Worm (Caenorhabditis elegans) whole organism, L3 larva: ENCODE results near the gene mlp-1.

Experiments
- R02D3.7 ChIP-seq: fragments of 150-350 bp; optimal IDR thresholded peaks from 2 replicates; lab custom pipeline; 2014; ENCODE audit warnings: missing biosample characterization, missing genetic modification characterization
- ZK546.5 ChIP-seq: sonication (generic microtip); optimal IDR thresholded peaks from 2 replicates; lab custom pipeline; 2017; ENCODE audit warnings: missing biosample characterization, missing genetic modification characterization
- ama-1 ChIP-seq: fragments of 150-350 bp; optimal IDR thresholded peaks from 2 replicates; lab custom pipeline; 2018
- ceh-16 ChIP-seq: sonication (generic microtip); optimal IDR thresholded peaks from 2 replicates; lab custom pipeline; 2017; ENCODE audit warnings: missing biosample characterization, missing genetic modification characterization
- ceh-28 ChIP-seq: fragments of 150-350 bp; optimal IDR thresholded peaks from 2 replicates; lab custom pipeline; 2014; ENCODE audit warnings: missing biosample characterization, missing genetic modification reagents, missing genetic modification characterization
- ceh-82 ChIP-seq: fragments of 150-350 bp; optimal IDR thresholded peaks from 2 replicates; lab custom pipeline; 2014; ENCODE audit warnings: missing biosample characterization, missing genetic modification characterization
- ceh-9 ChIP-seq: sonication (generic microtip); optimal IDR thresholded peaks from 2 replicates; lab custom pipeline; 2018; ENCODE audit warnings: missing biosample characterization, missing genetic modification characterization
- daf-12 ChIP-seq: fragments of 150-350 bp; optimal IDR thresholded peaks from 2 replicates; lab custom pipeline; 2014; ENCODE audit warnings: missing biosample characterization, missing genetic modification reagents, missing genetic modification characterization
- egl-27 ChIP-seq: sonication (generic microtip); optimal IDR thresholded peaks from 4 replicates; lab custom pipeline; 2017; ENCODE audit warnings: missing biosample characterization, missing genetic modification reagents, missing genetic modification characterization
- egl-5 ChIP-seq: fragments of 150-350 bp; optimal IDR thresholded peaks from 2 replicates; lab custom pipeline; 2017; ENCODE audit warnings: missing biosample characterization, missing genetic modification reagents, missing genetic modification characterization, inconsistent platforms
- elt-1 ChIP-seq: fragments of 150-350 bp; optimal IDR thresholded peaks from 2 replicates; lab custom pipeline; 2014; ENCODE audit warnings: missing biosample characterization, missing genetic modification characterization
- elt-2 ChIP-seq: sonication (generic microtip); optimal IDR thresholded peaks from 2 replicates; lab custom pipeline; 2016; ENCODE audit warnings: missing genetic modification reagents, mild to moderate bottlenecking, missing genetic modification characterization, missing compliant biosample characterization
- elt-3 ChIP-seq, 3 experiments: fragments of 150-350 bp in 1 of 3; sonication (generic microtip) in 2 of 3; optimal IDR thresholded peaks; 2 replicates in 2 of 3; 4 replicates in 1 of 3; lab custom pipeline; 2014 to 2017; ENCODE audit warnings: missing biosample characterization in 3 of 3, missing genetic modification characterization in 3 of 3
- eor-1 ChIP-seq, 2 experiments: fragments of 150-350 bp; optimal IDR thresholded peaks; 2 replicates each; lab custom pipeline; 2014 to 2018; ENCODE audit warnings: missing biosample characterization in 2 of 2, missing genetic modification characterization in 2 of 2
- fkh-2 ChIP-seq: fragments of 150-350 bp; optimal IDR thresholded peaks from 2 replicates; lab custom pipeline; 2014; ENCODE audit warnings: missing biosample characterization, missing genetic modification reagents, missing genetic modification characterization
- fos-1 ChIP-seq: fragments of 150-350 bp; optimal IDR thresholded peaks from 2 replicates; lab custom pipeline; 2014; ENCODE audit warnings: missing biosample characterization, missing genetic modification characterization
- hmg-11 ChIP-seq: sonication (generic microtip); optimal IDR thresholded peaks from 2 replicates; lab custom pipeline; 2016; ENCODE audit warnings: missing genetic modification characterization, missing compliant biosample characterization
- jun-1 ChIP-seq: fragments of 150-350 bp; optimal IDR thresholded peaks from 2 replicates; lab custom pipeline; 2014; ENCODE audit warnings: missing biosample characterization, missing genetic modification reagents, missing genetic modification characterization
- lin-15B ChIP-seq: fragments of 150-350 bp; optimal IDR thresholded peaks from 2 replicates; lab custom pipeline; 2014; ENCODE audit warnings: missing biosample characterization, missing genetic modification characterization
- lin-39 ChIP-seq: fragments of 150-350 bp; optimal IDR thresholded peaks from 2 replicates; lab custom pipeline; 2018; ENCODE audit warnings: missing biosample characterization, missing genetic modification reagents, missing genetic modification characterization
- lsy-12 ChIP-seq: sonication (generic microtip); optimal IDR thresholded peaks from 2 replicates; lab custom pipeline; 2016; ENCODE audit warnings: mild to moderate bottlenecking, missing genetic modification characterization, missing compliant biosample characterization
- mdl-1 ChIP-seq: fragments of 150-350 bp; optimal IDR thresholded peaks from 2 replicates; lab custom pipeline; 2014; ENCODE audit warnings: missing biosample characterization, missing genetic modification characterization
- mml-1 ChIP-seq: fragments of 150-350 bp; sonication (generic microtip); optimal IDR thresholded peaks from 3 replicates; lab custom pipeline; 2014; ENCODE audit warnings: missing biosample characterization, missing genetic modification characterization
- nfya-1 ChIP-seq: sonication (generic microtip); optimal IDR thresholded peaks from 2 replicates; lab custom pipeline; 2017; ENCODE audit warnings: missing genetic modification characterization, mild to moderate bottlenecking, missing compliant biosample characterization, antibody characterized with exemption, moderate library complexity; ENCODE audit not compliant: insufficient read depth
- nhr-12 ChIP-seq: fragments of 150-350 bp; optimal IDR thresholded peaks from 2 replicates; lab custom pipeline; 2014; ENCODE audit warnings: missing biosample characterization, missing genetic modification characterization
- nhr-23 ChIP-seq: fragments of 150-350 bp; optimal IDR thresholded peaks from 2 replicates; lab custom pipeline; 2014; ENCODE audit warnings: missing biosample characterization, missing genetic modification reagents, missing genetic modification characterization
- nhr-237 ChIP-seq: fragments of 150-350 bp; optimal IDR thresholded peaks from 2 replicates; lab custom pipeline; 2014; ENCODE audit warnings: missing biosample characterization, missing genetic modification characterization
- nhr-25 ChIP-seq: sonication (generic microtip); optimal IDR thresholded peaks from 2 replicates; lab custom pipeline; 2017; ENCODE audit warnings: missing biosample characterization, missing genetic modification characterization
- nhr-28 ChIP-seq: fragments of 150-350 bp; optimal IDR thresholded peaks from 2 replicates; lab custom pipeline; 2014; ENCODE audit warnings: missing biosample characterization, missing genetic modification characterization
- nhr-43 ChIP-seq: sonication (generic microtip); optimal IDR thresholded peaks from 2 replicates; lab custom pipeline; 2016; ENCODE audit warnings: mild to moderate bottlenecking, missing genetic modification characterization, missing compliant biosample characterization; ENCODE audit not compliant: poor library complexity, severe bottlenecking
- nhr-67 ChIP-seq: fragments of 150-350 bp; optimal IDR thresholded peaks from 2 replicates; lab custom pipeline; 2014; ENCODE audit warnings: missing biosample characterization, missing genetic modification characterization
- nhr-76 ChIP-seq: fragments of 150-350 bp; sonication (generic microtip); optimal IDR thresholded peaks from 5 replicates; lab custom pipeline; 2014; ENCODE audit warnings: missing biosample characterization, missing genetic modification characterization
- nhr-77 ChIP-seq: fragments of 150-350 bp; optimal IDR thresholded peaks from 2 replicates; lab custom pipeline; 2014; ENCODE audit warnings: missing biosample characterization, missing genetic modification characterization
- pha-4 ChIP-seq: fragments of 150-350 bp; optimal IDR thresholded peaks from 2 replicates; lab custom pipeline; 2014; ENCODE audit warnings: missing biosample characterization, missing genetic modification reagents, missing genetic modification characterization
- pqm-1 ChIP-seq: fragments of 150-350 bp; optimal IDR thresholded peaks from 2 replicates; lab custom pipeline; 2017; ENCODE audit warnings: missing biosample characterization, missing genetic modification characterization, inconsistent platforms
- skn-1 ChIP-seq: fragments of 150-350 bp; optimal IDR thresholded peaks from 2 replicates; lab custom pipeline; 2014; ENCODE audit warnings: missing biosample characterization, missing genetic modification characterization
- snpc-4 ChIP-seq: fragments of 150-350 bp; optimal IDR thresholded peaks from 2 replicates; lab custom pipeline; 2014; ENCODE audit warnings: missing biosample characterization, missing genetic modification characterization
- tbx-2 ChIP-seq: sonication (generic microtip); optimal IDR thresholded peaks from 2 replicates; lab custom pipeline; 2016; ENCODE audit warnings: mild to moderate bottlenecking, missing genetic modification characterization, missing compliant biosample characterization
- unc-39 ChIP-seq: sonication (generic microtip); optimal IDR thresholded peaks from 4 replicates; lab custom pipeline; 2017; ENCODE audit warnings: missing biosample characterization, missing genetic modification characterization
- unc-62 ChIP-seq: fragments of 150-350 bp; sonication (generic microtip); optimal IDR thresholded peaks from 4 replicates; lab custom pipeline; 2014; ENCODE audit warnings: missing biosample characterization, missing genetic modification reagents, missing genetic modification characterization
- zag-1 ChIP-seq: fragments of 150-350 bp; optimal IDR thresholded peaks from 2 replicates; lab custom pipeline; 2014; ENCODE audit warnings: missing biosample characterization, missing genetic modification characterization
- ztf-4 ChIP-seq: fragments of 150-350 bp; optimal IDR thresholded peaks from 2 replicates; lab custom pipeline; 2014; ENCODE audit warnings: missing biosample characterization, missing genetic modification characterization

The mlp-1 gene

ce11 chrIII:5939453-5940296, 35.2 kb downstream of the mlp-1 start, which contains the start of gene ubq-1:
Gene ubq-1, plus strand, starts transcription at chrIII:5940254.
- TF ChIP-seq mml-1 (tag; lab: Kevin White, UChicago) (no peak), nfya-1 (tag; lab: Kevin White, UChicago) (peak; percentile 24), egl-27 (tag; lab: Kevin White, UChicago) (peak; percentile 15), ama-1 (peak; percentile 59), elt-2 (peak; percentile 15), ztf-4 (tag; lab: Kevin White, UChicago) (no peak), hmg-11 (tag; lab: Kevin White, UChicago) (peak; percentile 28), ceh-82 (tag; lab: Kevin White, UChicago) (peak; percentile 15), ZK546.5 (no peak), nhr-25 (tag; lab: Kevin White, UChicago) (peak; percentile 64), pha-4 (tag; lab: Kevin White, UChicago) (peak; percentile 61), nhr-23 (peak; percentile 7)

ce11 chrIII:5938790-5939452, 35.9 kb downstream of the mlp-1 start:
- TF ChIP-seq ama-1: no peak
- no peak for TF ChIP-seq unc-39 (tag; lab: Kevin White, UChicago)
- TF ChIP-seq egl-27 (tag; lab: Kevin White, UChicago): no peak
- TF ChIP-seq hmg-11 (tag; lab: Kevin White, UChicago): no peak
- TF ChIP-seq lin-39 (tag; lab: Kevin White, UChicago): peak; percentile 13
- TF ChIP-seq nhr-43 (tag; lab: Kevin White, UChicago): no peak
- no peak for TF ChIP-seq nfya-1 (tag; lab: Kevin White, UChicago)
- TF ChIP-seq fos-1 (tag; lab: Kevin White, UChicago): no peak
- no peak for TF ChIP-seq nhr-77
- TF ChIP-seq nhr-67 (tag; lab: Kevin White, UChicago): no peak
- TF ChIP-seq ZK546.5: no peak
- TF ChIP-seq daf-12 (tag; lab: Kevin White, UChicago): no peak
- peak; percentile 57 for TF ChIP-seq pha-4 (tag; lab: Kevin White, UChicago)
- TF ChIP-seq lin-15B (tag; lab: Kevin White, UChicago): no peak
- TF ChIP-seq nhr-28 (tag; lab: Kevin White, UChicago): no peak
- TF ChIP-seq ceh-16 (tag; lab: Kevin White, UChicago): no peak
- TF ChIP-seq zag-1: no peak
- TF ChIP-seq egl-5 (tag; lab: Kevin White, UChicago): no peak
- TF ChIP-seq ztf-4 (tag; lab: Kevin White, UChicago): no peak
- no peak for TF ChIP-seq mml-1 (tag; lab: Kevin White, UChicago)
- no peak for TF ChIP-seq nhr-76 (tag; lab: Kevin White, UChicago)
- peak; percentile 61 for TF ChIP-seq pqm-1 (tag; lab: Kevin White, UChicago)
- peak; percentile 69 for TF ChIP-seq elt-2
- no peak for TF ChIP-seq R02D3.7 (tag; lab: Kevin White, UChicago)
- no peak for TF ChIP-seq ceh-9 (tag; lab: Kevin White, UChicago)
- no peak for TF ChIP-seq tbx-2
- TF ChIP-seq fkh-2 (tag; lab: Kevin White, UChicago): no peak

- TF ChIP-seq elt-2 (peak; percentile 50), nfya-1 (tag; lab: Kevin White, UChicago) (peak; percentile 83), nhr-25 (tag; lab: Kevin White, UChicago) (peak; percentile 95), egl-27 (tag; lab: Kevin White, UChicago) (peak; percentile 73), eor-1 (tag; optimal IDR thresholded peaks at IDR 0.05; lab: Kevin White, UChicago) (peak in 1 of 2 experiments; percentile 54), tbx-2 (peak; percentile 38), ztf-4 (tag; lab: Kevin White, UChicago) (peak; percentile 14), snpc-4 (peak; percentile 40), nhr-43 (tag; lab: Kevin White, UChicago) (peak; percentile 78), nhr-12 (tag; lab: Kevin White, UChicago) (no peak), ceh-28 (peak; percentile 72), ama-1 (peak; percentile 15), pha-4 (tag; lab: Kevin White, UChicago) (peak; percentile 52), elt-3 (tag; optimal IDR thresholded peaks at IDR 0.05; lab: Kevin White, UChicago) (peak in 1 of 3 experiments; percentile 52), mml-1 (tag; lab: Kevin White, UChicago) (no peak), mdl-1 (tag; lab: Kevin White, UChicago) (peak; percentile 23), egl-5 (tag; lab: Kevin White, UChicago) (peak; percentile 38), fos-1 (tag; lab: Kevin White, UChicago) (peak; percentile 55), ceh-16 (tag; lab: Kevin White, UChicago) (peak; percentile 32), nhr-237 (tag; lab: Kevin White, UChicago) (no peak), skn-1 (tag; lab: Kevin White, UChicago) (peak; percentile 62), hmg-11 (tag; lab: Kevin White, UChicago) (peak; percentile 6), nhr-67 (tag; lab: Kevin White, UChicago) (no peak), nhr-23 (peak; percentile 95), jun-1 (tag; lab: Kevin White, UChicago) (peak; percentile 21), nhr-77 (no peak), lin-39 (tag; lab: Kevin White, UChicago) (peak; percentile 96), lin-15B (tag; lab: Kevin White, UChicago) (no peak), unc-62 (peak; percentile 93), elt-1 (tag; lab: Kevin White, UChicago) (peak; percentile 97), lsy-12 (tag; lab: Kevin White, UChicago) (no peak)
- TF ChIP-seq, all 47 proteins: peak for 24
Measured at ce11 chrIII:5938013-5938412, 36.8 kb downstream of the mlp-1 start.
